Worm (Caenorhabditis elegans) whole organism, L2 larva: ENCODE results near the gene K07H8.9.

ENCODE experiments used
- C34F6.9 ChIP-seq: fragments of 150-350 bp; optimal IDR thresholded peaks from 2 replicates; lab custom pipeline; 2014; ENCODE audit warnings: missing biosample characterization, missing genetic modification characterization
- F13H6.1 ChIP-seq: sonication (generic microtip); optimal IDR thresholded peaks from 2 replicates; lab custom pipeline; 2016; ENCODE audit warnings: missing genetic modification characterization, missing compliant biosample characterization
- R02D3.7 ChIP-seq: fragments of 150-350 bp; optimal IDR thresholded peaks from 2 replicates; lab custom pipeline; 2014; ENCODE audit warnings: missing biosample characterization, missing genetic modification characterization
- Y55F3AM.14 ChIP-seq: fragments of 200-800 bp; sonication (Bioruptor generic); optimal IDR thresholded peaks from 2 replicates; lab custom pipeline; 2018; ENCODE audit warnings: mild to moderate bottlenecking, missing genetic modification characterization, missing compliant biosample characterization
- ZK546.5 ChIP-seq: sonication (generic microtip); optimal IDR thresholded peaks from 2 replicates; lab custom pipeline; 2017; ENCODE audit warnings: missing biosample characterization, missing genetic modification characterization
- alr-1 ChIP-seq: fragments of 150-350 bp; optimal IDR thresholded peaks from 2 replicates; lab custom pipeline; 2014; ENCODE audit warnings: missing biosample characterization, missing genetic modification characterization
- aly-2 ChIP-seq: fragments of 150-350 bp; optimal IDR thresholded peaks from 2 replicates; lab custom pipeline; 2014; ENCODE audit warnings: missing biosample characterization, missing genetic modification characterization
- ama-1 ChIP-seq: fragments of 150-350 bp; optimal IDR thresholded peaks from 2 replicates; lab custom pipeline; 2018; ENCODE audit warnings: inconsistent platforms
- blmp-1 ChIP-seq: sonication (generic microtip); optimal IDR thresholded peaks from 2 replicates; lab custom pipeline; 2017; ENCODE audit warnings: missing genetic modification characterization, mild to moderate bottlenecking, missing compliant biosample characterization, antibody characterized with exemption, moderate library complexity; ENCODE audit not compliant: insufficient read depth
- ceh-16 ChIP-seq: fragments of 150-350 bp; optimal IDR thresholded peaks from 2 replicates; lab custom pipeline; 2014; ENCODE audit warnings: missing biosample characterization, missing genetic modification characterization
- ceh-82 ChIP-seq: fragments of 150-350 bp; optimal IDR thresholded peaks from 2 replicates; lab custom pipeline; 2014; ENCODE audit warnings: missing biosample characterization, missing genetic modification characterization
- crh-2 ChIP-seq: sonication (generic microtip); optimal IDR thresholded peaks from 2 replicates; lab custom pipeline; 2017; ENCODE audit warnings: missing biosample characterization, missing genetic modification characterization
- dmd-4 ChIP-seq: sonication (generic microtip); optimal IDR thresholded peaks from 2 replicates; lab custom pipeline; 2017; ENCODE audit warnings: missing biosample characterization, missing genetic modification characterization
- egl-27 ChIP-seq: sonication (generic microtip); optimal IDR thresholded peaks from 3 replicates; lab custom pipeline; 2017; ENCODE audit warnings: missing biosample characterization, missing genetic modification reagents, missing genetic modification characterization
- elt-1 ChIP-seq: fragments of 150-350 bp; optimal IDR thresholded peaks from 2 replicates; lab custom pipeline; 2014; ENCODE audit warnings: missing biosample characterization, missing genetic modification characterization
- elt-3 ChIP-seq: sonication (generic microtip); optimal IDR thresholded peaks from 2 replicates; lab custom pipeline; 2017; ENCODE audit warnings: missing biosample characterization, missing genetic modification characterization
- fos-1 ChIP-seq: fragments of 150-350 bp; optimal IDR thresholded peaks from 2 replicates; lab custom pipeline; 2014; ENCODE audit warnings: missing biosample characterization, missing genetic modification characterization
- gmeb-1 ChIP-seq: fragments of 150-350 bp; optimal IDR thresholded peaks from 2 replicates; lab custom pipeline; 2014; ENCODE audit warnings: missing biosample characterization, missing genetic modification characterization
- lin-11 ChIP-seq: fragments of 150-350 bp; sonication (generic microtip); optimal IDR thresholded peaks from 2 replicates; lab custom pipeline; 2014; ENCODE audit warnings: missing biosample characterization, missing genetic modification characterization, inconsistent platforms, mixed read lengths
- lin-13 ChIP-seq: fragments of 150-350 bp; optimal IDR thresholded peaks from 2 replicates; lab custom pipeline; 2014; ENCODE audit warnings: missing biosample characterization, missing genetic modification reagents, missing genetic modification characterization
- lin-39 ChIP-seq: fragments of 150-350 bp; optimal IDR thresholded peaks from 2 replicates; lab custom pipeline; 2014; ENCODE audit warnings: missing biosample characterization, missing genetic modification reagents, missing genetic modification characterization
- lsy-2 ChIP-seq, 2 experiments: fragments of 150-350 bp in 1 of 2; sonication (generic microtip) in 1 of 2; optimal IDR thresholded peaks; 2 replicates each; lab custom pipeline; 2014 to 2017; ENCODE audit warnings: missing biosample characterization in 2 of 2, missing genetic modification characterization in 2 of 2
- mab-5 ChIP-seq: fragments of 150-350 bp; optimal IDR thresholded peaks from 2 replicates; lab custom pipeline; 2014; ENCODE audit warnings: missing biosample characterization, missing genetic modification characterization
- mbf-1 ChIP-seq: sonication (generic microtip); optimal IDR thresholded peaks from 2 replicates; lab custom pipeline; 2017; ENCODE audit warnings: missing biosample characterization, missing genetic modification characterization
- mdl-1 ChIP-seq, 2 experiments: fragments of 150-350 bp in 1 of 2; sonication (generic microtip) in 1 of 2; optimal IDR thresholded peaks; 2 replicates each; lab custom pipeline; 2017; ENCODE audit warnings: missing biosample characterization in 2 of 2, missing genetic modification characterization in 2 of 2
- nhr-10 ChIP-seq: sonication (generic microtip); optimal IDR thresholded peaks from 2 replicates; lab custom pipeline; 2017; ENCODE audit warnings: missing biosample characterization, missing genetic modification characterization
- nhr-11 ChIP-seq: fragments of 150-350 bp; optimal IDR thresholded peaks from 2 replicates; lab custom pipeline; 2014; ENCODE audit warnings: missing biosample characterization, missing genetic modification characterization
- nhr-12 ChIP-seq: fragments of 150-350 bp; optimal IDR thresholded peaks from 2 replicates; lab custom pipeline; 2014; ENCODE audit warnings: missing biosample characterization, missing genetic modification characterization
- nhr-129 ChIP-seq: fragments of 150-350 bp; optimal IDR thresholded peaks from 2 replicates; lab custom pipeline; 2014; ENCODE audit warnings: missing biosample characterization, missing genetic modification characterization
- nhr-21 ChIP-seq: fragments of 150-350 bp; optimal IDR thresholded peaks from 2 replicates; lab custom pipeline; 2014; ENCODE audit warnings: missing biosample characterization, missing genetic modification characterization
- nhr-23 ChIP-seq: fragments of 150-350 bp; optimal IDR thresholded peaks from 2 replicates; lab custom pipeline; 2014; ENCODE audit warnings: missing biosample characterization, missing genetic modification reagents, missing genetic modification characterization
- nhr-237 ChIP-seq: fragments of 150-350 bp; optimal IDR thresholded peaks from 2 replicates; lab custom pipeline; 2014; ENCODE audit warnings: missing biosample characterization, missing genetic modification characterization
- nhr-25 ChIP-seq: fragments of 150-350 bp; sonication (generic microtip); optimal IDR thresholded peaks from 3 replicates; lab custom pipeline; 2014; ENCODE audit warnings: missing biosample characterization, missing genetic modification characterization
- nhr-6 ChIP-seq: fragments of 150-350 bp; optimal IDR thresholded peaks from 2 replicates; lab custom pipeline; 2014; ENCODE audit warnings: missing biosample characterization, missing genetic modification characterization
- nhr-77 ChIP-seq: fragments of 150-350 bp; optimal IDR thresholded peaks from 2 replicates; lab custom pipeline; 2014; ENCODE audit warnings: missing biosample characterization, missing genetic modification characterization
- peb-1 ChIP-seq: fragments of 150-350 bp; optimal IDR thresholded peaks from 2 replicates; lab custom pipeline; 2014; ENCODE audit warnings: missing biosample characterization, missing genetic modification characterization
- sem-4 ChIP-seq: fragments of 150-350 bp; optimal IDR thresholded peaks from 2 replicates; lab custom pipeline; 2014; ENCODE audit warnings: missing biosample characterization, missing genetic modification reagents, missing genetic modification characterization
- skn-1 ChIP-seq: sonication (generic microtip); optimal IDR thresholded peaks from 2 replicates; lab custom pipeline; 2017; ENCODE audit warnings: missing biosample characterization, missing genetic modification characterization
- sma-3 ChIP-seq: sonication (generic microtip); optimal IDR thresholded peaks from 2 replicates; lab custom pipeline; 2016; ENCODE audit warnings: missing genetic modification reagents, missing genetic modification characterization, missing compliant biosample characterization
- sma-9 ChIP-seq, 2 experiments: fragments of 150-350 bp in 1 of 2; sonication (generic microtip) in 1 of 2; optimal IDR thresholded peaks; 2 replicates each; lab custom pipeline; 2014 to 2016; ENCODE audit warnings: missing genetic modification characterization in 2 of 2, mild to moderate bottlenecking in 1 of 2, missing biosample characterization in 1 of 2, missing compliant biosample characterization in 1 of 2, missing genetic modification reagents in 1 of 2, moderate library complexity in 1 of 2
- snpc-4 ChIP-seq: fragments of 150-350 bp; optimal IDR thresholded peaks from 2 replicates; lab custom pipeline; 2014; ENCODE audit warnings: missing biosample characterization, missing genetic modification characterization
- unc-39 ChIP-seq: fragments of 150-350 bp; optimal IDR thresholded peaks from 2 replicates; lab custom pipeline; 2014; ENCODE audit warnings: missing biosample characterization, missing genetic modification characterization
- unc-55 ChIP-seq: fragments of 150-350 bp; sonication (generic microtip); optimal IDR thresholded peaks from 3 replicates; lab custom pipeline; 2014; ENCODE audit warnings: missing biosample characterization, missing genetic modification reagents, missing genetic modification characterization
- unc-62 ChIP-seq: fragments of 150-350 bp; optimal IDR thresholded peaks from 2 replicates; lab custom pipeline; 2014; ENCODE audit warnings: missing biosample characterization, missing genetic modification reagents, missing genetic modification characterization
- zag-1 ChIP-seq: fragments of 150-350 bp; optimal IDR thresholded peaks from 2 replicates; lab custom pipeline; 2014; ENCODE audit warnings: missing biosample characterization, missing genetic modification characterization
- ztf-1 ChIP-seq: fragments of 200-800 bp; sonication (Bioruptor generic); conservative IDR thresholded peaks from 2 replicates; pipeline ENCODE4 v1.3.6; 2022; ENCODE audit warnings: missing genetic modification characterization, missing compliant biosample characterization
- ztf-11 ChIP-seq: sonication (generic microtip); optimal IDR thresholded peaks from 2 replicates; lab custom pipeline; 2017; ENCODE audit warnings: missing biosample characterization, missing genetic modification characterization
- ztf-4 ChIP-seq: fragments of 150-350 bp; optimal IDR thresholded peaks from 2 replicates; lab custom pipeline; 2014; ENCODE audit warnings: missing biosample characterization, missing genetic modification characterization

Gene K07H8.9

ce11 chrIV:8255221-8255620 lies 31.1 kb downstream of the K07H8.9 start:
- TF ChIP-seq nhr-25 (no peak), fos-1 (tag; lab: Kevin White, UChicago) (peak; percentile 37), elt-1 (peak; percentile 89), sma-9 (GFP tag; optimal IDR thresholded peaks at IDR 0.05; lab: Kevin White, UChicago) (peak; percentile 54), sma-9 (tag; optimal IDR thresholded peaks at IDR 0.05; lab: Kevin White, UChicago) (no peak)

- TF ChIP-seq lsy-2 (tag; optimal IDR thresholded peaks at IDR 0.05; lab: Kevin White, UChicago), result peak in 1 of 2 experiments; percentile 0
- TF ChIP-seq ztf-11 (tag; lab: Kevin White, UChicago), result no peak
- TF ChIP-seq sma-3, result no peak
- no peak for TF ChIP-seq nhr-10 (tag; lab: Kevin White, UChicago)
- TF ChIP-seq R02D3.7 (tag; lab: Kevin White, UChicago), result no peak
- no peak for TF ChIP-seq nhr-25
- TF ChIP-seq ceh-82, result no peak
- no peak for TF ChIP-seq nhr-11 (tag; lab: Kevin White, UChicago)
- peak; percentile 51 for TF ChIP-seq nhr-21 (tag; lab: Kevin White, UChicago)
- no peak for TF ChIP-seq egl-27 (tag; lab: Kevin White, UChicago)
- TF ChIP-seq ztf-4 (tag; lab: Kevin White, UChicago), result no peak
Measured at ce11 chrIV:8254193-8254592, 32.1 kb downstream of the K07H8.9 start.

- TF ChIP-seq Y55F3AM.14 (GFP tag; lab: Kevin White, UChicago) (peak; percentile 47), ceh-16 (tag; lab: Kevin White, UChicago) (peak; percentile 15), unc-39 (no peak), peb-1 (no peak), gmeb-1 (tag; lab: Kevin White, UChicago) (peak; percentile 53), nhr-12 (tag; lab: Kevin White, UChicago) (no peak), nhr-129 (tag; lab: Kevin White, UChicago) (peak; percentile 81), mbf-1 (tag; lab: Kevin White, UChicago) (no peak), nhr-6 (tag; lab: Kevin White, UChicago) (no peak), unc-55 (GFP tag; lab: Kevin White, UChicago) (peak; percentile 90), ztf-11 (tag; lab: Kevin White, UChicago) (no peak), zag-1 (no peak), nhr-10 (tag; lab: Kevin White, UChicago) (no peak), unc-62 (GFP tag; lab: Kevin White, UChicago) (no peak), nhr-237 (tag; lab: Kevin White, UChicago) (no peak), nhr-77 (tag; lab: Kevin White, UChicago) (no peak), ZK546.5 (tag; lab: Kevin White, UChicago) (no peak), nhr-25 (peak; percentile 26), blmp-1 (tag; lab: Kevin White, UChicago) (no peak), ama-1 (lab: Kevin White, UChicago) (no peak), nhr-23 (no peak), alr-1 (tag; lab: Kevin White, UChicago) (no peak), ztf-4 (tag; lab: Kevin White, UChicago) (no peak), sem-4 (tag; lab: Kevin White, UChicago) (peak; percentile 35), skn-1 (peak; percentile 18), lin-39 (no peak), egl-27 (tag; lab: Kevin White, UChicago) (no peak), elt-3 (tag; lab: Kevin White, UChicago) (no peak), nhr-11 (tag; lab: Kevin White, UChicago) (no peak), nhr-21 (tag; lab: Kevin White, UChicago) (peak; percentile 77), lin-11 (tag; lab: Kevin White, UChicago) (peak; percentile 66), crh-2 (tag; lab: Kevin White, UChicago) (peak; percentile 58), F13H6.1 (peak; percentile 63), lsy-2 (tag; optimal IDR thresholded peaks at IDR 0.05; lab: Kevin White, UChicago) (peak; percentile 45 to 65), sma-9 (GFP tag; optimal IDR thresholded peaks at IDR 0.05; lab: Kevin White, UChicago) (peak; percentile 75), sma-9 (tag; optimal IDR thresholded peaks at IDR 0.05; lab: Kevin White, UChicago) (no peak), elt-1 (no peak), ztf-1 (GFP tag; lab: Robert Waterston, UW) (no peak), aly-2 (tag; lab: Kevin White, UChicago) (no peak), lin-13 (GFP tag; lab: Kevin White, UChicago) (peak; percentile 46), mdl-1 (tag; optimal IDR thresholded peaks at IDR 0.05; lab: Kevin White, UChicago) (peak; percentile 52 to 66), C34F6.9 (tag; lab: Kevin White, UChicago) (peak; percentile 62), fos-1 (tag; lab: Kevin White, UChicago) (peak; percentile 66), dmd-4 (tag; lab: Kevin White, UChicago) (no peak), mab-5 (tag; lab: Kevin White, UChicago) (peak; percentile 25), sma-3 (peak; percentile 56), ceh-82 (no peak), R02D3.7 (tag; lab: Kevin White, UChicago) (no peak), snpc-4 (tag; lab: Kevin White, UChicago) (no peak)
Measured at ce11 chrIV:8252856-8253255, 33.4 kb downstream of the K07H8.9 start.
